Worm (Caenorhabditis elegans) whole organism, L4 larva: ENCODE data around the gene E02H4.2.
A peak's percentile ranks its signal among the peaks of the same experiment; 100 is the strongest.

Experiments
- F10B5.3 ChIP-seq: sonication (generic microtip); optimal IDR thresholded peaks from 2 replicates; lab custom pipeline; 2016; ENCODE audit warnings: mild to moderate bottlenecking, missing genetic modification characterization, missing compliant biosample characterization
- F44E2.7 ChIP-seq: fragments of 200-800 bp; sonication (Bioruptor generic); IDR thresholded peaks from 2 replicates; pipeline ENCODE4 v2.1.2; 2022; ENCODE audit warnings: missing genetic modification characterization, missing compliant biosample characterization
- R02D3.7 ChIP-seq: fragments of 150-350 bp; sonication (generic microtip); optimal IDR thresholded peaks from 3 replicates; lab custom pipeline; 2014; ENCODE audit warnings: missing biosample characterization, missing genetic modification characterization
- ZK337.2 ChIP-seq: fragments of 200-800 bp; sonication (Bioruptor generic); IDR thresholded peaks from 2 replicates; pipeline ENCODE4 v1.3.6; 2022; ENCODE audit warnings: missing genetic modification reagents, missing genetic modification characterization, missing compliant biosample characterization
- aha-1 ChIP-seq: fragments of 150-350 bp; peaks from one replicate; lab custom pipeline; 2014; ENCODE audit warnings: missing biosample characterization, missing genetic modification characterization
- aly-2 ChIP-seq: sonication (generic microtip); optimal IDR thresholded peaks from 2 replicates; lab custom pipeline; 2018; ENCODE audit warnings: missing biosample characterization, missing genetic modification characterization
- attf-4 ChIP-seq: sonication (generic microtip); optimal IDR thresholded peaks from 3 replicates; lab custom pipeline; 2017; ENCODE audit warnings: missing biosample characterization, missing genetic modification characterization
- ceh-44 ChIP-seq: fragments of 200-800 bp; sonication (Bioruptor generic); IDR thresholded peaks from 2 replicates; pipeline ENCODE4 v1.3.6; 2022; ENCODE audit warnings: missing genetic modification reagents, missing genetic modification characterization, missing compliant biosample characterization
- ces-1 ChIP-seq: fragments of 150-350 bp; sonication (generic microtip); optimal IDR thresholded peaks from 4 replicates; lab custom pipeline; 2014; ENCODE audit warnings: missing biosample characterization, missing genetic modification reagents, missing genetic modification characterization
- cey-2 ChIP-seq: sonication (generic microtip); optimal IDR thresholded peaks from 3 replicates; lab custom pipeline; 2017; ENCODE audit warnings: missing genetic modification characterization, mild to moderate bottlenecking, missing compliant biosample characterization, antibody characterized with exemption, borderline replicate concordance; ENCODE audit not compliant: insufficient read depth
- daf-16 ChIP-seq, 3 experiments: sonication (generic microtip); optimal IDR thresholded peaks; 2 replicates each; lab custom pipeline; 2016 to 2017; ENCODE audit warnings: missing genetic modification characterization in 3 of 3, missing genetic modification reagents in 3 of 3, mild to moderate bottlenecking in 2 of 3, missing compliant biosample characterization in 2 of 3, missing biosample characterization in 1 of 3, moderate library complexity in 1 of 3
- daf-19 ChIP-seq: fragments of 200-800 bp; sonication (Bioruptor generic); conservative IDR thresholded peaks from 2 replicates; pipeline ENCODE4 v1.3.6; 2022; ENCODE audit warnings: missing genetic modification characterization, missing compliant biosample characterization
- daf-8 ChIP-seq: fragments of 200-800 bp; sonication (Bioruptor generic); IDR thresholded peaks from 2 replicates; pipeline ENCODE4 v1.3.6; 2022; ENCODE audit warnings: missing genetic modification characterization, missing compliant biosample characterization
- dmd-8 ChIP-seq: fragments of 200-800 bp; sonication (Bioruptor generic); IDR thresholded peaks from 2 replicates; pipeline ENCODE4 v1.3.6; 2022; ENCODE audit warnings: missing genetic modification characterization, missing compliant biosample characterization
- hif-1 ChIP-seq, 2 experiments: sonication (generic microtip); optimal IDR thresholded peaks; 2 replicates each; lab custom pipeline; 2016 to 2017; ENCODE audit warnings: missing compliant biosample characterization in 2 of 2, missing genetic modification characterization in 2 of 2, missing genetic modification reagents in 2 of 2, missing genotype in 2 of 2, mild to moderate bottlenecking in 1 of 2
- hlh-11 ChIP-seq: fragments of 200-800 bp; sonication (Bioruptor generic); optimal IDR thresholded peaks from 2 replicates; lab custom pipeline; 2018; ENCODE audit warnings: mild to moderate bottlenecking, missing genetic modification characterization, missing compliant biosample characterization
- lim-7 ChIP-seq: fragments of 200-800 bp; sonication (Bioruptor generic); IDR thresholded peaks from 2 replicates; pipeline ENCODE4 v1.3.6; 2022; ENCODE audit warnings: missing genetic modification characterization, missing compliant biosample characterization
- lin-15B ChIP-seq: fragments of 150-350 bp; sonication (generic microtip); optimal IDR thresholded peaks from 3 replicates; lab custom pipeline; 2014; ENCODE audit warnings: missing biosample characterization, missing genetic modification characterization
- lin-29 ChIP-seq: fragments of 200-800 bp; sonication (Bioruptor generic); IDR thresholded peaks from 2 replicates; pipeline ENCODE4 v1.3.6; 2022; ENCODE audit warnings: missing genetic modification reagents, missing genetic modification characterization, missing compliant biosample characterization
- madf-9 ChIP-seq: fragments of 200-800 bp; sonication (Bioruptor generic); conservative IDR thresholded peaks from 2 replicates; pipeline ENCODE4 v1.3.6; 2022; ENCODE audit warnings: missing genetic modification reagents, missing genetic modification characterization, missing compliant biosample characterization
- mdt-29 ChIP-seq: fragments of 200-800 bp; sonication (Bioruptor generic); IDR thresholded peaks from 2 replicates; pipeline ENCODE4 v1.3.6; 2022; ENCODE audit warnings: missing genetic modification reagents, missing genetic modification characterization, missing compliant biosample characterization
- mxl-3 ChIP-seq: fragments of 200-800 bp; sonication (Bioruptor generic); optimal IDR thresholded peaks from 2 replicates; lab custom pipeline; 2018; ENCODE audit warnings: mild to moderate bottlenecking, missing genetic modification characterization, missing compliant biosample characterization
- nhr-10 ChIP-seq: fragments of 150-350 bp; optimal IDR thresholded peaks from 2 replicates; lab custom pipeline; 2014; ENCODE audit warnings: missing biosample characterization, missing genetic modification characterization
- nhr-11 ChIP-seq: fragments of 150-350 bp; optimal IDR thresholded peaks from 2 replicates; lab custom pipeline; 2014; ENCODE audit warnings: missing biosample characterization, missing genetic modification characterization
- nhr-111 ChIP-seq: fragments of 200-800 bp; sonication (Bioruptor generic); optimal IDR thresholded peaks from 2 replicates; lab custom pipeline; 2018; ENCODE audit warnings: mild to moderate bottlenecking, missing genetic modification characterization, missing compliant biosample characterization
- nhr-237 ChIP-seq: sonication (generic microtip); optimal IDR thresholded peaks from 2 replicates; lab custom pipeline; 2017; ENCODE audit warnings: missing biosample characterization, missing genetic modification characterization
- nhr-25 ChIP-seq: sonication (generic microtip); optimal IDR thresholded peaks from 2 replicates; lab custom pipeline; 2017; ENCODE audit warnings: missing genetic modification characterization, mild to moderate bottlenecking, missing compliant biosample characterization, antibody characterized with exemption, moderate library complexity, borderline replicate concordance; ENCODE audit not compliant: insufficient read depth
- nhr-28 ChIP-seq: fragments of 150-350 bp; optimal IDR thresholded peaks from 2 replicates; lab custom pipeline; 2014; ENCODE audit warnings: missing biosample characterization, missing genetic modification characterization
- nhr-42 ChIP-seq: fragments of 200-800 bp; sonication (Bioruptor generic); IDR thresholded peaks from 2 replicates; pipeline ENCODE4 v1.3.6; 2022; ENCODE audit warnings: missing genetic modification characterization, missing compliant biosample characterization
- nhr-6 ChIP-seq: fragments of 150-350 bp; optimal IDR thresholded peaks from 2 replicates; lab custom pipeline; 2014; ENCODE audit warnings: missing biosample characterization, missing genetic modification characterization
- pha-4 ChIP-seq, 2 experiments: fragments of 150-350 bp in 1 of 2; fragments of 200-800 bp in 1 of 2; sonication (Bioruptor generic) in 1 of 2; IDR thresholded peaks in 1 of 2; optimal IDR thresholded peaks in 1 of 2; 2 replicates each; pipeline versions ENCODE4 v1.3.6 to Lab custom; 2014 to 2022; ENCODE audit warnings: missing genetic modification characterization in 2 of 2, missing genetic modification reagents in 2 of 2, missing biosample characterization in 1 of 2, missing compliant biosample characterization in 1 of 2
- pqm-1 ChIP-seq: sonication (generic microtip); optimal IDR thresholded peaks from 2 replicates; lab custom pipeline; 2017; ENCODE audit warnings: missing biosample characterization, missing genetic modification characterization
- rbr-2 ChIP-seq: sonication (generic microtip); optimal IDR thresholded peaks from 2 replicates; lab custom pipeline; 2016; ENCODE audit warnings: missing genotype, missing genetic modification characterization, missing compliant biosample characterization
- saeg-2 ChIP-seq: fragments of 200-800 bp; sonication (Bioruptor generic); IDR thresholded peaks from 2 replicates; pipeline ENCODE4 v1.3.6; 2022; ENCODE audit warnings: missing genetic modification reagents, missing genetic modification characterization, missing compliant biosample characterization
- tag-97 ChIP-seq: fragments of 200-800 bp; sonication (Bioruptor generic); IDR thresholded peaks from 2 replicates; pipeline ENCODE4 v1.3.6; 2022; ENCODE audit warnings: missing genetic modification characterization, missing compliant biosample characterization
- unc-130 ChIP-seq: sonication (generic microtip); optimal IDR thresholded peaks from 2 replicates; lab custom pipeline; 2016; ENCODE audit warnings: missing genetic modification reagents, missing genetic modification characterization, missing compliant biosample characterization
- unc-39 ChIP-seq: sonication (generic microtip); optimal IDR thresholded peaks from 2 replicates; lab custom pipeline; 2017; ENCODE audit warnings: missing biosample characterization, missing genetic modification characterization
- unc-62 ChIP-seq, 3 experiments: fragments of 150-350 bp in 1 of 3; sonication (generic microtip); optimal IDR thresholded peaks in 2 of 3; peaks in 1 of 3; 1 replicate in 1 of 3; 2 replicates in 2 of 3; lab custom pipeline; 2014 to 2017; ENCODE audit warnings: missing biosample characterization in 3 of 3, missing genetic modification characterization in 3 of 3, missing genetic modification reagents in 3 of 3, missing genotype in 1 of 3
- zfp-3 ChIP-seq: fragments of 200-800 bp; sonication (Bioruptor generic); conservative IDR thresholded peaks from 2 replicates; pipeline ENCODE4 v1.3.6; 2022; ENCODE audit warnings: missing genetic modification reagents, missing genetic modification characterization, missing compliant biosample characterization
- ztf-11 ChIP-seq: fragments of 150-350 bp; optimal IDR thresholded peaks from 2 replicates; lab custom pipeline; 2014; ENCODE audit warnings: missing biosample characterization, missing genetic modification characterization

The E02H4.2 gene

DNA sequence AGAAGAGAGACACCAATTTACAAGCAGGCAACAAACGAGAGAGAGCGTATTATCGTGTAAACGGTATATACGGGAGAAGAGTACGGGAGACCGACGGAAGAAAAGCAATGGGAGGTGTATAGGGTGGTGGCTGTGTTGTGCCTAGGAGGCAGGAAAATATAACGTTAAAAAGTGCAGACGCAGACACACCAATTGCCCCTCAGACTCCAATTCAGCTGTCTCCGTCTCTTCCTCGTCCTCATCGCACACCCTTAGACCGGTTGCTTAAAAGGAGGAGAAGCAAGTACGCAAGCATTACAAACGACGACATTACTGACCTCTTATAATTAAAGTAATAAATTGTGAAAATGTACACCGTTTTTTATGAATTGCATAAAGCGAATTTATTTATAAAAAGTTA, 31.0 kb upstream of the E02H4.2 start (continued):
- TF ChIP-seq attf-4 (tag; lab: Kevin White, UChicago): no peak
- TF ChIP-seq nhr-10 (tag; lab: Kevin White, UChicago): peak; percentile 15
- peak; percentile 8 to 22 for TF ChIP-seq daf-16 (GFP tag; optimal IDR thresholded peaks at IDR 0.05; lab: Kevin White, UChicago)
- TF ChIP-seq daf-16 (tag; optimal IDR thresholded peaks at IDR 0.05; lab: Kevin White, UChicago): peak; percentile 67

DNA sequence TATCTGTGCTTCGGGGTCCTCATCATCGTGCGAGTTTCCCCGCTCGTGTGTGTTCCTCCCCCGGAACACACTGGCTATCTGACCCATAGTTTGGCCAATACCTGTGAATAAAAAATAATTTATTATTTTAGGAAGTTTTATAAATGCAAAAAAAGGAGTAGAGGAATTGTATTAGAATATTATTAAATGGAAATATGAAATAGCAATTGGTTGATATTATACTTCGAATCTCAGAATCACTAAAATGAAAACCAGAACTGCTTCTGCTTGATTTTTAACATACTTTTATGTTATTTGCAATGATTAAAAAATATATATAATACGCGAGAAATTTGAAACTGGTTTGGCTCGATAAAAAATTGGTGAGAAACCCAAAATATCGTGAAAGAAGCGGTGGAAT, 30.2 kb upstream of the E02H4.2 start, which contains the start of gene mgrn-1:
TSS of gene mgrn-1 (minus strand) at position 101 of the 400 bp plus-strand sequence.
- no peak for TF ChIP-seq lim-7
- TF ChIP-seq mxl-3 (GFP tag; lab: Kevin White, UChicago): no peak
- no peak for TF ChIP-seq dmd-8
- no peak for TF ChIP-seq ceh-44
- TF ChIP-seq nhr-25: no peak
- TF ChIP-seq, all 104 proteins: peak for 0

DNA sequence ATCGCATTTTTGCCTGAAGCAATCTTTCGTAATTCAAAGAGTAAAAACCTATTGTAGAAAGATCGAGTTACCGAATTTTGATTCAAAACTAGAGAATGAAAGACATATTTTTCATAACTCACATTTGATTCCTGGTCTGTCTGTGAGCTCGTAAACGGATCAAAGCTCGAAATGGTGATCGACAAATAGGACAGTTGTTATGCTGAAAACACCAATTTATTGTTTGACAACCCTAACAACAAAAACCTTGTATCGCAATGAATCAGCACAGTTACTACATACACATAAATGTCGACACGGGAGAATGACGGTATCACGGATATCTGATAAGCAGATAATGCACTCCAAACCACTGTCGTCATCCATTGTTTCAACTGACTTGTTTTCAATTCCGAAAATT, 28.2 kb upstream of the E02H4.2 start:
- TF ChIP-seq unc-62 (GFP tag; optimal IDR thresholded peaks at IDR 0.05 in 1 of 2; lab: Kevin White, UChicago) (peak in 1 of 2 experiments; percentile 92), unc-62 (tag; optimal IDR thresholded peaks at IDR 0.05; lab: Kevin White, UChicago) (no peak), ztf-11 (tag; lab: Kevin White, UChicago) (no peak)

DNA sequence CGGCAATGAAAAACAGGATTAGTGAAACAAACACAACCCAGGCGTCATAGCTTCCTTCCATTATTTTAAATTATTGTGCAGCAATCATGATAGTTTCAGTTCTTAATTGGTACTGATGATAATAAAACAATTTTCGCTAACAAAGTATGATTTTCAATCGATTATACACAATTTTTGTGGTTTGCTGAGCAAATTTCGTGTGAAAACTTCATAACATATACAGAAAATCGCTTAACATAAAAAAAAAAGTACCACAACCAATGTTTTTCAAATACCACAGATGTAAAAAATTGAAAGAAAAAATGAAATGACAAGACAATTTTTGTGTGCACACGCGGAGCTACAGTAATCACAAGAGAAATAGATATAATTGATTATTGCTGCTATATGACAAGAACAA, 26.2 kb upstream of the E02H4.2 start, which contains the start of gene gphr-2:
TSS of gene gphr-2 (minus strand) at position 101 of the 400 bp plus-strand sequence.
- TF ChIP-seq aha-1 (tag; lab: Kevin White, UChicago): peak; percentile 51
- no peak for TF ChIP-seq F10B5.3 (tag; lab: Kevin White, UChicago)
- TF ChIP-seq, all 104 proteins: peak for 1

- peak in 1 of 2 experiments; percentile 37 for TF ChIP-seq unc-62 (GFP tag; optimal IDR thresholded peaks at IDR 0.05 in 1 of 2; lab: Kevin White, UChicago)
- no peak for TF ChIP-seq unc-62 (tag; optimal IDR thresholded peaks at IDR 0.05; lab: Kevin White, UChicago)
- no peak for TF ChIP-seq rbr-2 (tag; lab: Kevin White, UChicago)
Observed at ce11 chrX:14303078-14303477, 21.7 kb upstream of the E02H4.2 start, which contains the start of gene C11H1.5. C11H1.5 (minus strand) TSS chrX:14303178.

DNA sequence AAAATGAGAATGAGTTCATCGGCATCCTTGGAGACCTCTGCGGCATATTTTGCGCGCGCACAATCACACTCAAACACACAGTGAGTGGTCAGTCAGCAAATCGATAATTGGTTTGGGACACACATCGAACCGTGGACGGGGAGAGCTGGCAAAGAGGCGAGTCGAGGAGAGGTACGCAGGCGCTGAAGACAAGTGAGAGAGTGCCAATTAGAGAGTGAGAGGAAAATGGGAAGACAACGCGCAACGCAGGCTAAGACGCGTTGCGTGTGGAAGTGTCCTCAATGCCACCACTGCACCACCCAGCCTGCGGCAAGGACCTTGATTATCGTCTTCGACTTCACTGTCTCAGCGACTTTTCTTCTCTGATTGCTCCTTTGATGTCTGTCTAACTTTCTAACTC, 15.8 kb upstream of the E02H4.2 start:
- TF ChIP-seq nhr-11 (peak; percentile 59), hlh-11 (tag; lab: Kevin White, UChicago) (peak; percentile 82), pha-4 (GFP tag; IDR thresholded peaks at IDR 0.05; lab: Robert Waterston, UW) (no peak), pha-4 (tag; optimal IDR thresholded peaks at IDR 0.05; lab: Kevin White, UChicago) (peak; percentile 10), unc-130 (GFP tag; lab: Kevin White, UChicago) (no peak), nhr-237 (tag; lab: Kevin White, UChicago) (no peak), lin-15B (no peak), daf-8 (GFP tag; lab: Robert Waterston, UW) (no peak), ZK337.2 (no peak), F44E2.7 (no peak), nhr-42 (GFP tag; lab: Robert Waterston, UW) (no peak), hif-1 (tag; optimal IDR thresholded peaks at IDR 0.05; lab: Kevin White, UChicago) (peak; percentile 34 to 65), saeg-2 (GFP tag; lab: Robert Waterston, UW) (no peak), dmd-8 (no peak), unc-39 (no peak), aly-2 (tag; lab: Kevin White, UChicago) (no peak), nhr-28 (tag; lab: Kevin White, UChicago) (peak; percentile 47), mdt-29 (no peak), nhr-6 (peak; percentile 84), R02D3.7 (no peak), tag-97 (GFP tag; lab: Robert Waterston, UW) (no peak), lin-29 (GFP tag; lab: Robert Waterston, UW) (no peak), nhr-111 (GFP tag; lab: Kevin White, UChicago) (no peak), pqm-1 (no peak), ceh-44 (no peak), cey-2 (tag; lab: Kevin White, UChicago) (no peak), madf-9 (GFP tag; lab: Robert Waterston, UW) (peak; percentile 46; the same call in 1 of the 2 replicates), ces-1 (no peak), daf-19 (no peak), zfp-3 (no peak)
